Worm (Caenorhabditis elegans) whole organism, L2 larva: Measurements from ENCODE around the gene srd-2.

Experiments used
- ama-1 ChIP-seq: fragments of 150-350 bp; optimal IDR thresholded peaks from 2 replicates; lab custom pipeline; 2018; ENCODE audit warnings: inconsistent platforms
- ceh-82 ChIP-seq: fragments of 150-350 bp; optimal IDR thresholded peaks from 2 replicates; lab custom pipeline; 2014; ENCODE audit warnings: missing biosample characterization, missing genetic modification characterization
- elt-1 ChIP-seq: fragments of 150-350 bp; optimal IDR thresholded peaks from 2 replicates; lab custom pipeline; 2014; ENCODE audit warnings: missing biosample characterization, missing genetic modification characterization
- elt-3 ChIP-seq: sonication (generic microtip); optimal IDR thresholded peaks from 2 replicates; lab custom pipeline; 2017; ENCODE audit warnings: missing biosample characterization, missing genetic modification characterization
- gmeb-1 ChIP-seq: fragments of 150-350 bp; optimal IDR thresholded peaks from 2 replicates; lab custom pipeline; 2014; ENCODE audit warnings: missing biosample characterization, missing genetic modification characterization
- lin-39 ChIP-seq: fragments of 150-350 bp; optimal IDR thresholded peaks from 2 replicates; lab custom pipeline; 2014; ENCODE audit warnings: missing biosample characterization, missing genetic modification reagents, missing genetic modification characterization
- mab-5 ChIP-seq: fragments of 150-350 bp; optimal IDR thresholded peaks from 2 replicates; lab custom pipeline; 2014; ENCODE audit warnings: missing biosample characterization, missing genetic modification characterization
- mdl-1 ChIP-seq, 2 experiments: fragments of 150-350 bp in 1 of 2; sonication (generic microtip) in 1 of 2; optimal IDR thresholded peaks; 2 replicates each; lab custom pipeline; 2017; ENCODE audit warnings: missing biosample characterization in 2 of 2, missing genetic modification characterization in 2 of 2
- nhr-129 ChIP-seq: fragments of 150-350 bp; optimal IDR thresholded peaks from 2 replicates; lab custom pipeline; 2014; ENCODE audit warnings: missing biosample characterization, missing genetic modification characterization
- peb-1 ChIP-seq: fragments of 150-350 bp; optimal IDR thresholded peaks from 2 replicates; lab custom pipeline; 2014; ENCODE audit warnings: missing biosample characterization, missing genetic modification characterization
- sma-9 ChIP-seq, 2 experiments: fragments of 150-350 bp in 1 of 2; sonication (generic microtip) in 1 of 2; optimal IDR thresholded peaks; 2 replicates each; lab custom pipeline; 2014 to 2016; ENCODE audit warnings: missing genetic modification characterization in 2 of 2, mild to moderate bottlenecking in 1 of 2, missing biosample characterization in 1 of 2, missing compliant biosample characterization in 1 of 2, missing genetic modification reagents in 1 of 2, moderate library complexity in 1 of 2
- zag-1 ChIP-seq: fragments of 150-350 bp; optimal IDR thresholded peaks from 2 replicates; lab custom pipeline; 2014; ENCODE audit warnings: missing biosample characterization, missing genetic modification characterization
- ztf-11 ChIP-seq: sonication (generic microtip); optimal IDR thresholded peaks from 2 replicates; lab custom pipeline; 2017; ENCODE audit warnings: missing biosample characterization, missing genetic modification characterization

DNA sequence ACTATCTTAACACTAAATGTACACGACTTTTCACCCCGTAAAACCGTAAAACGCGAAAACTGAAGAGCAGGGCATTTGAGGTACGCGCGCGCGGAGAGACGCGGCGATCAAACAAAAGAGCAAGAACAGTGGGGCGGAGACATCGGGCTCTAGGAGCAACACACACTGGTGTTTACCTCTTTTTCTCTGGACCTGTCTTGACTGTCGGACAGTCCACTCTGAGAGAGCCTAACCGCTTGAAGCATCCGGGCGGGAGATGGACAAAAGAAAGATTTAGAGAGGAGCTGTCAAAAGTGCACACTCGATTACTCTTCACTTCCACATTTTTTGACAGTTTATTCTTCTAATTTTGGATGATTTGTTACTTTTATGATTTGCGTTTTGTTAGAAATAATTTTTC, 50.9 kb downstream of the srd-2 start:
- TF ChIP-seq mdl-1 (tag; optimal IDR thresholded peaks at IDR 0.05; lab: Kevin White, UChicago) = no peak
- TF ChIP-seq zag-1 (tag; lab: Kevin White, UChicago) = no peak
- no peak for TF ChIP-seq mab-5
- no peak for TF ChIP-seq sma-9 (GFP tag; optimal IDR thresholded peaks at IDR 0.05; lab: Kevin White, UChicago)
- no peak for TF ChIP-seq sma-9 (tag; optimal IDR thresholded peaks at IDR 0.05; lab: Kevin White, UChicago)
- no peak for TF ChIP-seq gmeb-1
- TF ChIP-seq peb-1 (tag; lab: Kevin White, UChicago) = no peak
- TF ChIP-seq ama-1 (lab: Kevin White, UChicago) = no peak
- no peak for TF ChIP-seq lin-39
- TF ChIP-seq elt-3 (tag; lab: Kevin White, UChicago) = no peak
- no peak for TF ChIP-seq elt-1 (tag; lab: Kevin White, UChicago)
- no peak for TF ChIP-seq ceh-82 (tag; lab: Kevin White, UChicago)
- TF ChIP-seq ztf-11 (tag; lab: Kevin White, UChicago) = no peak
- no peak for TF ChIP-seq nhr-129 (tag; lab: Kevin White, UChicago)
